Worm (Caenorhabditis elegans): ENCODE results near the gene W04H10.2.
A peak's percentile ranks its signal among the peaks of the same experiment; 100 is the strongest.

Gene W04H10.2

DNA sequence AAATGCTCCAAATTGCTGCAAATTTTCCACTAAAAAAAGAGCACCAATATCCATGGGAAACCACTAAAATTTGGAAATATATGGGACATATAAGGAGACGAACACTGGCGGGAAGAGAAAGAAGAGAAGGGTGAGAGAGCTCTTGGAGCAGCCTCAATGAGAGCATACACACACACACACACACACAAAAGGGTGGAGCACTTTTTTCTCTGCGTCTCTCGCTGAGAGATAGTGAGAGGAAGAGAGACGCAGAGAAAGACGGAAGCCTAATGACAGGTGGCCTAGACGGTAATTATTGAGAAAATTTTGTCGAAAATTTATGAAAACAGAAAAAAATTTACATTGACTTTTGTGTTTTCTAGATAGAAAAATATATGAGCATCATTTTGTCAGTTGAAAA is 17.1 kb downstream of the W04H10.2 start (continued):
- TF ChIP-seq R02D3.7 (tag; optimal IDR thresholded peaks at IDR 0.05) (no peak), nhr-10 (tag; optimal IDR thresholded peaks at IDR 0.05) (no peak), lir-3 (tag; optimal IDR thresholded peaks at IDR 0.05) (no peak), php-3 (GFP tag; IDR thresholded peaks at IDR 0.05) (no peak), ceh-62 (tag; optimal IDR thresholded peaks at IDR 0.05) (no peak), dmd-9 (GFP tag; IDR thresholded peaks at IDR 0.05) (no peak), vab-7 (GFP tag; IDR thresholded peaks at IDR 0.05) (no peak), F10B5.3 (tag; optimal IDR thresholded peaks at IDR 0.05) (no peak), ceh-32 (tag; optimal IDR thresholded peaks at IDR 0.05; ENCODE audit: poor library complexity) (no peak), Y105C5A.15 (GFP tag; IDR thresholded peaks at IDR 0.05) (no peak), lin-13 (GFP tag; optimal IDR thresholded peaks at IDR 0.05) (no peak), egl-27 (tag; optimal IDR thresholded peaks at IDR 0.05) (no peak), mxl-2 (GFP tag; conservative IDR thresholded peaks at IDR 0.05) (no peak), F37D6.2 (tag; optimal IDR thresholded peaks at IDR 0.05) (no peak), arid-1 (GFP tag; conservative IDR thresholded peaks at IDR 0.05) (no peak), zfp-3 (GFP tag; conservative IDR thresholded peaks at IDR 0.05) (no peak), pha-4 (GFP tag; IDR thresholded peaks at IDR 0.05) (no peak), pha-4 (tag; optimal IDR thresholded peaks at IDR 0.05) (no peak), aly-2 (tag; optimal IDR thresholded peaks at IDR 0.05) (no peak), daf-16 (GFP tag; optimal IDR thresholded peaks at IDR 0.05) (no peak), daf-16 (tag; optimal IDR thresholded peaks at IDR 0.05) (peak; percentile 39), hmg-1.1 (GFP tag; IDR thresholded peaks at IDR 0.05) (peak; percentile 65), D1046.2 (GFP tag; IDR thresholded peaks at IDR 0.05) (no peak), ZK337.2 (GFP tag; IDR thresholded peaks at IDR 0.05) (no peak), nhr-6 (tag; optimal IDR thresholded peaks at IDR 0.05) (no peak), dpl-1 (GFP tag; optimal IDR thresholded peaks at IDR 0.05) (no peak), ama-1 (optimal IDR thresholded peaks at IDR 0.05) (no peak), ceh-20 (GFP tag; IDR thresholded peaks at IDR 0.05) (no peak), rbr-2 (tag; optimal IDR thresholded peaks at IDR 0.05) (no peak), jun-1 (tag; optimal IDR thresholded peaks at IDR 0.05) (no peak), zip-11 (GFP tag; IDR thresholded peaks at IDR 0.05) (no peak), snpc-4 (tag; optimal IDR thresholded peaks at IDR 0.05) (no peak), zfp-2 (tag; optimal IDR thresholded peaks at IDR 0.05) (no peak), sdz-12 (GFP tag; optimal IDR thresholded peaks at IDR 0.05) (no peak), tra-1 (GFP tag; IDR thresholded peaks at IDR 0.05) (no peak), gei-8 (GFP tag; optimal IDR thresholded peaks at IDR 0.05) (no peak), nhr-42 (GFP tag; IDR thresholded peaks at IDR 0.05) (no peak), egl-43 (GFP tag; IDR thresholded peaks at IDR 0.05) (no peak), unc-62 (GFP tag; optimal IDR thresholded peaks at IDR 0.05 in 1 of 2) (peak in 1 of 2 experiments; percentile 54), unc-62 (tag; optimal IDR thresholded peaks at IDR 0.05) (no peak), lin-29 (GFP tag; IDR thresholded peaks at IDR 0.05) (no peak), cey-2 (tag; optimal IDR thresholded peaks at IDR 0.05; ENCODE audit: borderline replicate concordance, insufficient read depth) (no peak), mxl-3 (GFP tag; optimal IDR thresholded peaks at IDR 0.05) (no peak), F44E2.7 (GFP tag; IDR thresholded peaks at IDR 0.05) (no peak), ztf-11 (tag; optimal IDR thresholded peaks at IDR 0.05) (no peak), daf-12 (tag; optimal IDR thresholded peaks at IDR 0.05) (no peak), T26A8.4 (GFP tag; IDR thresholded peaks at IDR 0.05) (no peak), skn-1 (tag; optimal IDR thresholded peaks at IDR 0.05) (no peak), ceh-82 (tag; optimal IDR thresholded peaks at IDR 0.05) (no peak), hlh-30 (tag; optimal IDR thresholded peaks at IDR 0.05; ENCODE audit: insufficient read depth) (peak; percentile 12), Y75B8A.6 (GFP tag; IDR thresholded peaks at IDR 0.05) (no peak), F26F4.8 (GFP tag; conservative IDR thresholded peaks at IDR 0.05) (no peak), unc-130 (GFP tag; optimal IDR thresholded peaks at IDR 0.05) (no peak), ceh-28 (tag; optimal IDR thresholded peaks at IDR 0.05) (no peak)
